Fruit fly (Drosophila melanogaster) whole organism, embryonic: ENCODE measurements around the gene eIF4A.

Experiments
- BtbVII ChIP-seq: fragments of 200-800 bp; sonication (Bioruptor generic); optimal IDR thresholded peaks from 3 replicates; lab custom pipeline; 2017; ENCODE audit warnings: missing biosample characterization, mild to moderate bottlenecking, missing genetic modification characterization
- CG10366 ChIP-seq: fragments of 200-800 bp; sonication (Bioruptor generic); IDR thresholded peaks from 2 replicates; pipeline ENCODE4 v1.3.6; 2022; ENCODE audit warnings: missing biosample characterization, missing genetic modification characterization
- CG11085 ChIP-seq: fragments of 200-800 bp; sonication (Bioruptor generic); IDR thresholded peaks from 2 replicates; pipeline ENCODE4 v1.3.6; 2022; ENCODE audit warnings: missing biosample characterization, missing genetic modification characterization
- CG11504 ChIP-seq: fragments of 200-800 bp; sonication (Bioruptor generic); optimal IDR thresholded peaks from 3 replicates; lab custom pipeline; 2019; ENCODE audit warnings: missing biosample characterization, mild to moderate bottlenecking, missing genetic modification characterization, moderate library complexity
- CG15269 ChIP-seq: fragments of 200-800 bp; sonication (Bioruptor generic); optimal IDR thresholded peaks from 2 replicates; lab custom pipeline; 2018; ENCODE audit warnings: missing biosample characterization, mild to moderate bottlenecking, missing genetic modification characterization, moderate library complexity
- CG18011 ChIP-seq: fragments of 200-800 bp; sonication (Bioruptor generic); optimal IDR thresholded peaks from 2 replicates; lab custom pipeline; 2017; ENCODE audit warnings: missing biosample characterization, missing genetic modification characterization, mild to moderate bottlenecking, moderate library complexity, missing genotype
- CG18262 ChIP-seq: fragments of 200-800 bp; optimal IDR thresholded peaks from 3 replicates; lab custom pipeline; 2019; ENCODE audit warnings: missing biosample characterization, mild to moderate bottlenecking, missing genetic modification characterization, moderate library complexity
- CG1832 ChIP-seq: fragments of 200-800 bp; sonication (Bioruptor generic); optimal IDR thresholded peaks from 2 replicates; lab custom pipeline; 2017; ENCODE audit warnings: missing biosample characterization, mild to moderate bottlenecking, missing genetic modification characterization, inconsistent platforms
- CG18619 ChIP-seq: fragments of 200-800 bp; sonication (Bioruptor generic); optimal IDR thresholded peaks from 3 replicates; lab custom pipeline; 2017; ENCODE audit warnings: missing biosample characterization, mild to moderate bottlenecking, missing genetic modification characterization
- CG2120 ChIP-seq: fragments of 200-800 bp; sonication (Bioruptor generic); optimal IDR thresholded peaks from 3 replicates; lab custom pipeline; 2016; ENCODE audit warnings: missing biosample characterization, missing genetic modification characterization
- CG32767 ChIP-seq: fragments of 200-800 bp; sonication (Bioruptor generic); IDR thresholded peaks from 2 replicates; pipeline ENCODE4 v1.3.6; 2022; ENCODE audit warnings: missing biosample characterization, missing genetic modification characterization
- CG34376 ChIP-seq: fragments of 200-800 bp; sonication (Bioruptor generic); optimal IDR thresholded peaks from 2 replicates; lab custom pipeline; 2018; ENCODE audit warnings: missing biosample characterization, mild to moderate bottlenecking, missing genetic modification characterization
- CG3838 ChIP-seq: fragments of 200-800 bp; sonication (Bioruptor generic); optimal IDR thresholded peaks from 3 replicates; lab custom pipeline; 2016; ENCODE audit warnings: missing biosample characterization, missing genetic modification characterization
- CG4328 ChIP-seq: fragments of 200-800 bp; sonication (Bioruptor generic); optimal IDR thresholded peaks from 3 replicates; lab custom pipeline; 2017; ENCODE audit warnings: missing biosample characterization, missing genetic modification reagents, missing genetic modification characterization
- CG4424 ChIP-seq: fragments of 200-800 bp; sonication (Bioruptor generic); optimal IDR thresholded peaks from 3 replicates; lab custom pipeline; 2016; ENCODE audit warnings: missing biosample characterization, missing genetic modification characterization
- CG6765 ChIP-seq: fragments of 200-800 bp; sonication (Bioruptor generic); optimal IDR thresholded peaks from 3 replicates; lab custom pipeline; 2017; ENCODE audit warnings: missing biosample characterization, mild to moderate bottlenecking, missing genetic modification characterization
- CG7556 ChIP-seq: fragments of 200-800 bp; sonication (Bioruptor generic); optimal IDR thresholded peaks from 2 replicates; lab custom pipeline; 2017; ENCODE audit warnings: missing biosample characterization, mild to moderate bottlenecking, missing genetic modification characterization
- CG8478 ChIP-seq: fragments of >200 bp; optimal IDR thresholded peaks from 2 replicates; lab custom pipeline; 2018
- CrebB ChIP-seq: fragments of 200-800 bp; sonication (Bioruptor generic); optimal IDR thresholded peaks from 3 replicates; lab custom pipeline; 2018; ENCODE audit warnings: missing biosample characterization, mild to moderate bottlenecking, missing genetic modification characterization
- D19B ChIP-seq: fragments of 200-800 bp; sonication (Bioruptor generic); optimal IDR thresholded peaks from 2 replicates; lab custom pipeline; 2017; ENCODE audit warnings: missing biosample characterization, mild to moderate bottlenecking, missing genetic modification characterization
- Fer3 ChIP-seq: fragments of 200-800 bp; sonication (Bioruptor generic); optimal IDR thresholded peaks from 2 replicates; lab custom pipeline; 2018; ENCODE audit warnings: missing biosample characterization, mild to moderate bottlenecking, missing genetic modification characterization, moderate library complexity
- Hey ChIP-seq: fragments of 200-800 bp; sonication (Bioruptor generic); optimal IDR thresholded peaks from 3 replicates; lab custom pipeline; 2018; ENCODE audit warnings: missing biosample characterization, mild to moderate bottlenecking, missing genetic modification characterization
- Hmr ChIP-seq: fragments of 200-800 bp; sonication (Bioruptor generic); optimal IDR thresholded peaks from 3 replicates; lab custom pipeline; 2017; ENCODE audit warnings: mild to moderate bottlenecking, missing biosample characterization, missing genetic modification reagents, missing genetic modification characterization
- Max ChIP-seq: fragments of 200-800 bp; sonication (Bioruptor generic); optimal IDR thresholded peaks from 2 replicates; lab custom pipeline; 2016; ENCODE audit warnings: missing biosample characterization, mild to moderate bottlenecking, missing genetic modification characterization
- Med ChIP-seq: fragments of 200-800 bp; sonication (Bioruptor generic); peaks from one replicate; lab custom pipeline; 2016; ENCODE audit warnings: missing biosample characterization, missing genetic modification characterization, mild to moderate bottlenecking, inconsistent platforms, moderate library complexity
- Six4 ChIP-seq: fragments of 200-800 bp; sonication (Bioruptor generic); optimal IDR thresholded peaks from 2 replicates; lab custom pipeline; 2016; ENCODE audit warnings: missing biosample characterization, missing genetic modification characterization
- al ChIP-seq: fragments of 200-800 bp; sonication (Bioruptor generic); IDR thresholded peaks from 2 replicates; pipeline ENCODE4 v1.3.6; 2022; ENCODE audit warnings: missing biosample characterization, missing genetic modification characterization
- ara ChIP-seq: fragments of 200-800 bp; sonication (Bioruptor generic); IDR thresholded peaks from 2 replicates; pipeline ENCODE4 v1.3.6; 2022; ENCODE audit warnings: missing biosample characterization, missing genetic modification characterization
- bbx ChIP-seq: fragments of 200-800 bp; sonication (Bioruptor generic); IDR thresholded peaks from 2 replicates; pipeline ENCODE4 v1.3.6; 2022; ENCODE audit warnings: missing biosample characterization, missing genetic modification characterization; ENCODE audit not compliant: partially characterized antibody
- br ChIP-seq: fragments of >200 bp; optimal IDR thresholded peaks from 2 replicates; lab custom pipeline; 2017
- cad ChIP-seq: fragments of >200 bp; optimal IDR thresholded peaks from 2 replicates; lab custom pipeline; 2017; ENCODE audit warnings: missing biosample characterization, missing genetic modification characterization
- chif ChIP-seq, 2 experiments: fragments of 200-800 bp; sonication (Bioruptor generic); optimal IDR thresholded peaks; 3 replicates each; lab custom pipeline; 2016; ENCODE audit warnings: missing biosample characterization in 2 of 2, missing genetic modification characterization in 2 of 2
- corto ChIP-seq: fragments of 200-800 bp; sonication (Bioruptor generic); optimal IDR thresholded peaks from 2 replicates; lab custom pipeline; 2016; ENCODE audit warnings: missing biosample characterization, mild to moderate bottlenecking, missing genetic modification characterization, moderate library complexity
- da ChIP-seq: fragments of 200-800 bp; sonication (Bioruptor generic); optimal IDR thresholded peaks from 2 replicates; lab custom pipeline; 2016; ENCODE audit warnings: missing biosample characterization, missing genetic modification characterization
- dmrt99B ChIP-seq: fragments of 200-800 bp; sonication (Bioruptor generic); optimal IDR thresholded peaks from 2 replicates; lab custom pipeline; 2018; ENCODE audit warnings: missing biosample characterization, mild to moderate bottlenecking, missing genetic modification characterization, moderate library complexity
- fd64A ChIP-seq: fragments of 200-800 bp; sonication (Bioruptor generic); optimal IDR thresholded peaks from 3 replicates; lab custom pipeline; 2018; ENCODE audit warnings: missing biosample characterization, mild to moderate bottlenecking, missing genetic modification characterization
- fu2 ChIP-seq: fragments of 200-800 bp; sonication (Bioruptor generic); optimal IDR thresholded peaks from 2 replicates; lab custom pipeline; 2016; ENCODE audit warnings: missing biosample characterization, missing genetic modification characterization
- gcm ChIP-seq: fragments of 200-800 bp; sonication (Bioruptor generic); optimal IDR thresholded peaks from 2 replicates; lab custom pipeline; 2019; ENCODE audit warnings: missing biosample characterization, mild to moderate bottlenecking, missing genetic modification characterization, moderate library complexity
- grau ChIP-seq: fragments of 200-800 bp; optimal IDR thresholded peaks from 3 replicates; lab custom pipeline; 2019; ENCODE audit warnings: missing biosample characterization, mild to moderate bottlenecking, missing genetic modification characterization, moderate library complexity
- grn ChIP-seq: fragments of 200-800 bp; sonication (Bioruptor generic); optimal IDR thresholded peaks from 3 replicates; lab custom pipeline; 2017; ENCODE audit warnings: missing biosample characterization, missing genetic modification characterization
- insv ChIP-seq, 2 experiments: fragments of 200-800 bp; sonication (Bioruptor generic); optimal IDR thresholded peaks; 3 replicates each; lab custom pipeline; 2016 to 2018; ENCODE audit warnings: missing biosample characterization in 2 of 2, missing genetic modification characterization in 2 of 2
- nmo ChIP-seq: fragments of 200-800 bp; sonication (Bioruptor generic); optimal IDR thresholded peaks from 2 replicates; lab custom pipeline; 2018; ENCODE audit warnings: missing biosample characterization, mild to moderate bottlenecking, missing genetic modification characterization, moderate library complexity
- pho ChIP-seq: fragments of 200-800 bp; sonication (Bioruptor generic); optimal IDR thresholded peaks from 2 replicates; lab custom pipeline; 2016; ENCODE audit warnings: missing biosample characterization, missing genetic modification characterization
- prd ChIP-seq, 3 experiments: fragments of >200 bp in 2 of 3; fragments of 200-800 bp in 1 of 3; sonication (Bioruptor generic) in 1 of 3; optimal IDR thresholded peaks in 2 of 3; IDR thresholded peaks in 1 of 3; 2 replicates in 2 of 3; 3 replicates in 1 of 3; pipeline versions ENCODE4 v1.3.6 to Lab custom; 2017 to 2022; ENCODE audit warnings: missing biosample characterization in 1 of 3, missing genetic modification characterization in 1 of 3
- pros ChIP-seq: fragments of 200-800 bp; sonication (Bioruptor generic); optimal IDR thresholded peaks from 3 replicates; lab custom pipeline; 2019; ENCODE audit warnings: missing biosample characterization, mild to moderate bottlenecking, missing genetic modification characterization, moderate library complexity
- slbo ChIP-seq: fragments of 200-800 bp; sonication (Bioruptor generic); IDR thresholded peaks from 2 replicates; pipeline ENCODE4 v1.3.6; 2022; ENCODE audit warnings: missing biosample characterization, missing genetic modification characterization
- sr ChIP-seq: fragments of 200-800 bp; sonication (Bioruptor generic); IDR thresholded peaks from 3 replicates; pipeline ENCODE4 v1.3.6; 2022; ENCODE audit warnings: missing biosample characterization, missing genetic modification characterization
- tin ChIP-seq: fragments of 200-800 bp; sonication (Bioruptor generic); optimal IDR thresholded peaks from 3 replicates; lab custom pipeline; 2016; ENCODE audit warnings: missing biosample characterization, missing genetic modification characterization
- tio ChIP-seq: fragments of 200-800 bp; sonication (Bioruptor generic); optimal IDR thresholded peaks from 2 replicates; lab custom pipeline; 2017; ENCODE audit warnings: missing biosample characterization, missing genetic modification characterization, inconsistent platforms
- unc-4 ChIP-seq: fragments of 200-800 bp; sonication (Bioruptor generic); IDR thresholded peaks from 2 replicates; pipeline ENCODE4 v1.3.6; 2022; ENCODE audit warnings: missing biosample characterization, missing genetic modification characterization; ENCODE audit not compliant: partially characterized antibody
- zen2 ChIP-seq: fragments of 200-800 bp; sonication (Bioruptor generic); IDR thresholded peaks from 3 replicates; pipeline ENCODE4 v1.3.6; 2022; ENCODE audit warnings: missing biosample characterization, missing genetic modification characterization; ENCODE audit not compliant: partially characterized antibody

The eIF4A gene

DNA sequence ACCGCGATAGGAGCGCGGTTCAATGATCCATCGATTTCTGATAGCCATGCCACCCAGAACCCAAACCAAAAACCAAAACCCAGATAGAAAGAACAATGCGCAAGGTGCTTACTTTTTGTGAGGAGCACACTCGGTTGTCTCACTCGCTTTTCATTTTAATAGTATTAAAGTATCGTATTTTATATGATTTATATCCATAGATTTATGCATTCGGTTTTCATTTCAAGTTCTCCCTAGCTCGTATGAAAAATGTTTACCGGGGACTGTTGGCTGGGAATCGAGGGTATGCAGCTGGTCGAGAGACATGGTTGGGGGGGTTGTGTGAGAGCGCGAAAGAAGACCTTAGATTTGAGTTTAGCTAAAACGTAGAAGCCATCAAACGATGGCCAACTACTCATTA is 9.6 kb upstream of the eIF4A start (continued):
- TF ChIP-seq corto (GFP tag; lab: Kevin White, UChicago): no peak
- TF ChIP-seq CG3838 (GFP tag; lab: Kevin White, UChicago): no peak
- no peak for TF ChIP-seq CG18011 (GFP tag; lab: Kevin White, UChicago)
- TF ChIP-seq BtbVII (GFP tag; lab: Kevin White, UChicago): no peak
- TF ChIP-seq CG1832 (GFP tag; lab: Kevin White, UChicago): no peak
- TF ChIP-seq nmo (GFP tag; lab: Kevin White, UChicago): peak; percentile 35
- no peak for TF ChIP-seq sr
- no peak for TF ChIP-seq tio (GFP tag; lab: Kevin White, UChicago)
- no peak for TF ChIP-seq tin (GFP tag; lab: Kevin White, UChicago)
- TF ChIP-seq D19B (GFP tag; lab: Kevin White, UChicago): peak; percentile 96
- no peak for TF ChIP-seq pho (GFP tag; lab: Kevin White, UChicago)
- peak; percentile 19 for TF ChIP-seq CG18619
- peak; percentile 50 for TF ChIP-seq CG10366 (GFP tag; lab: Robert Waterston, UW)
- peak; percentile 53 for TF ChIP-seq grau
- TF ChIP-seq fd64A (GFP tag; lab: Kevin White, UChicago): no peak
- peak; percentile 56; the same call in 1 of the 2 replicates for TF ChIP-seq al (GFP tag; lab: Robert Waterston, UW)
- TF ChIP-seq bbx (GFP tag; lab: Robert Waterston, UW): no peak
- no peak for TF ChIP-seq da (GFP tag; lab: Kevin White, UChicago)
- peak; percentile 28; the same call in 1 of the 2 replicates for TF ChIP-seq CG11085 (GFP tag; lab: Robert Waterston, UW)
- TF ChIP-seq CG4328 (GFP tag; lab: Kevin White, UChicago): no peak
- no peak for TF ChIP-seq Six4 (GFP tag; lab: Kevin White, UChicago)
- no peak for TF ChIP-seq CG6765 (GFP tag; lab: Kevin White, UChicago)
- TF ChIP-seq prd (optimal IDR thresholded peaks at IDR 0.05; lab: Kevin White, UChicago): no peak
- TF ChIP-seq prd (GFP tag; IDR thresholded peaks at IDR 0.05; lab: Robert Waterston, UW): peak; percentile 61
- TF ChIP-seq fu2 (GFP tag; lab: Kevin White, UChicago): no peak
- peak; percentile 41 for TF ChIP-seq Fer3 (tag; lab: Kevin White, UChicago)
- no peak for TF ChIP-seq br (lab: Kevin White, UChicago)
- TF ChIP-seq CG18262 (tag; lab: Kevin White, UChicago): peak; percentile 5
- peak; percentile 57 for TF ChIP-seq CG2120
- TF ChIP-seq chif (GFP tag; optimal IDR thresholded peaks at IDR 0.05; lab: Kevin White, UChicago): peak in 1 of 2 experiments; percentile 40
- TF ChIP-seq insv (GFP tag; optimal IDR thresholded peaks at IDR 0.05; lab: Kevin White, UChicago): no peak
- TF ChIP-seq grn (GFP tag; lab: Kevin White, UChicago): no peak
- no peak for TF ChIP-seq CG8478
- TF ChIP-seq Med (GFP tag; lab: Kevin White, UChicago): peak; percentile 91
- no peak for TF ChIP-seq CG4424 (GFP tag; lab: Kevin White, UChicago)
- TF ChIP-seq cad: no peak
- no peak for TF ChIP-seq CG34376 (GFP tag; lab: Kevin White, UChicago)
- TF ChIP-seq CrebB: no peak
- TF ChIP-seq unc-4 (GFP tag; lab: Robert Waterston, UW): no peak
- TF ChIP-seq CG32767 (GFP tag; lab: Robert Waterston, UW): peak; percentile 40; the same call in 1 of the 2 replicates
- TF ChIP-seq Hmr: no peak
- TF ChIP-seq Hey (tag; lab: Kevin White, UChicago): no peak
- no peak for TF ChIP-seq zen2 (GFP tag; lab: Robert Waterston, UW)
- no peak for TF ChIP-seq gcm (GFP tag; lab: Kevin White, UChicago)
- no peak for TF ChIP-seq pros (GFP tag; lab: Kevin White, UChicago)
- peak; percentile 54 for TF ChIP-seq dmrt99B
- peak; percentile 21 for TF ChIP-seq CG7556 (GFP tag; lab: Kevin White, UChicago)
- peak; percentile 43 for TF ChIP-seq CG11504 (tag; lab: Kevin White, UChicago)
- peak; percentile 48 for TF ChIP-seq CG15269 (tag; lab: Kevin White, UChicago)
- TF ChIP-seq ara (GFP tag; lab: Robert Waterston, UW): no peak; the same call in 1 of the 2 replicates
- TF ChIP-seq slbo (GFP tag; lab: Robert Waterston, UW): peak; percentile 72
- no peak for TF ChIP-seq Max (GFP tag; lab: Kevin White, UChicago)
